Fruit fly (Drosophila melanogaster): ENCODE measurements around the gene CG32486.
A peak's percentile ranks its signal among the peaks of the same experiment; 100 is the strongest.

Gene CG32486

dm6 chr3L:3111127-3111526, 40.5 kb upstream of the CG32486 start, which contains the start of gene CG45066:
CG45066 (minus strand) TSS chr3L:3111227.
- TF ChIP-seq CG11456 (GFP tag; IDR thresholded peaks at IDR 0.05) (no peak), CG13123 (GFP tag; optimal IDR thresholded peaks at IDR 0.05) (no peak), CG8089 (GFP tag; optimal IDR thresholded peaks at IDR 0.05) (no peak), BtbVII (GFP tag; optimal IDR thresholded peaks at IDR 0.05) (no peak), CG8281 (tag; optimal IDR thresholded peaks at IDR 0.05) (no peak)

DNA sequence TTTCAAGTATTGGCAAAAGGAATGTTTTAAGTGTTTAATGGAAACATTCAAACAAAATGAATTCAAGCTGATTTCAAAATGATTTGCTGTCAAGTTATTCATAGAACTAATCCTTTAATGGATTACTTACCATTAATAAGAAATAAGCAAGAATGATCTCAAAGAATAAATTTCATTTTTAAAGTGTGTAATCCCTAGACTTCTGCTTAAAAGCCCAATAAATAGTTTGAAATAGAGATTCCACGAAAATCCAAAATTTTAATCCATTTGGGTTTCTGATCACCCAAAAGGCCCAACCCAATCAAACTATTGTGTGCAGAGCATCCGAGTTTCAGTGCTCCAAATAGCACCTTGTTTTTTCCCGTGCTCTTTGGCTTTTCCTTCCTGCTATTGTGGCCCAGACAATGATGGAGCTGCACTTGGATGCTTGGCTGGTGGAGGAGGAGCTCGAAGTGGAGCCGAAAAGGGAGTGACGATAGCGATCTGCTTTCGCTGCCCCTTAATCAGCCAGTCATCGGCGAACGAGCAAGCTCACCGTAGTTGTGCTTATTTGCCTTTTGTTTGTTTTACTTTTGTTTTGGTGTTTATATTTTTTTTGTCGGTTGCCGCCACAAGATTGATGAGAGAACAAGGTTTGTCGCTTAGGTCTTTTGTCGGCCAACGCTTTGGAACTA, 38.9 kb upstream of the CG32486 start:
- TF ChIP-seq CG31388 (GFP tag; optimal IDR thresholded peaks at IDR 0.05) (no peak), Blimp-1 (GFP tag; optimal IDR thresholded peaks at IDR 0.05) (peak; percentile 35), oc (tag; optimal IDR thresholded peaks at IDR 0.05) (peak; percentile 10), CG11398 (GFP tag; optimal IDR thresholded peaks at IDR 0.05) (no peak), chinmo (GFP tag; IDR thresholded peaks at IDR 0.05; ENCODE audit: partially characterized antibody) (0 out of 4 replicates have a peak, but pooled peaks have one; percentile 12), grn (GFP tag; optimal IDR thresholded peaks at IDR 0.05) (peak; percentile 79), nom (GFP tag; optimal IDR thresholded peaks at IDR 0.05) (peak; percentile 35)

DNA sequence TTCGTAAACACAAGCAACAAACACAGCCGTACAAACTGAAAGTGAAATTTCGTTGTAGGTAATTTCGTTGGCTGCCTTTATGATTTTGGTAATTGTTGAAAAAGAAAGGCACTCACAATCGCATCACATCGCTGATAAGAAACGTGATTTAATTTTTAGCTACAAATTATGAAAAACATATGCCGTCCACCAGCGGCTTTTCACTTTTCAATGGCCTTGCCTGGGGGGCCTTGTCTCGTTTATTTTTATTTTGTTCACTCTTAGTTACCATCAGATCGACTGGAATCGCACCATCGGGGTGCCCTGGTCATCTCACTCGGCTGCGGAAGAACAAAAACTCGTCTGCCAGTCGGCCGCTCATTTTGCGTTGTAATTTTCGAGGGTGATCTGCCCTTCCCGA, 38.3 kb upstream of the CG32486 start:
- TF ChIP-seq Blimp-1 (GFP tag; optimal IDR thresholded peaks at IDR 0.05) (peak; percentile 87), CG7372 (GFP tag; IDR thresholded peaks at IDR 0.05) (no peak)

dm6 chr3L:3108040-3108615, 37.5 kb upstream of the CG32486 start:
- TF ChIP-seq abd-A (tag; optimal IDR thresholded peaks at IDR 0.05) (peak; percentile 69), D19B (GFP tag; optimal IDR thresholded peaks at IDR 0.05) (no peak), nau (GFP tag; optimal IDR thresholded peaks at IDR 0.05) (no peak), Pdp1 (GFP tag; optimal IDR thresholded peaks at IDR 0.05) (peak in 1 of 2 experiments; percentile 35), Blimp-1 (GFP tag; optimal IDR thresholded peaks at IDR 0.05) (peak; percentile 93), Hr78 (GFP tag; optimal IDR thresholded peaks at IDR 0.05) (peak in 1 of 2 experiments; percentile 41), sqz (GFP tag; optimal IDR thresholded peaks at IDR 0.05) (no peak), chinmo (GFP tag; IDR thresholded peaks at IDR 0.05; ENCODE audit: partially characterized antibody) (0 out of 4 replicates have a peak, but pooled peaks have one; percentile 42), ac (GFP tag; optimal IDR thresholded peaks at IDR 0.05) (no peak), Side (GFP tag; optimal IDR thresholded peaks at IDR 0.05) (no peak), CG12769 (tag; optimal IDR thresholded peaks at IDR 0.05) (peak; percentile 39), lmd (GFP tag; IDR thresholded peaks at IDR 0.05) (no peak), CG6813 (GFP tag; optimal IDR thresholded peaks at IDR 0.05) (no peak), Awh (GFP tag; IDR thresholded peaks at IDR 0.05) (0 out of 2 replicates have a peak, but pooled peaks have one; percentile 40), oc (tag; optimal IDR thresholded peaks at IDR 0.05) (peak; percentile 61), CG3995 (GFP tag; optimal IDR thresholded peaks at IDR 0.05) (no peak), vvl (GFP tag; IDR thresholded peaks at IDR 0.05) (peak; percentile 78; the same call in 1 of the 2 replicates), CG12299 (tag; optimal IDR thresholded peaks at IDR 0.05) (no peak)

All from whole organism, embryonic.